Worm (Caenorhabditis elegans) whole organism, L4 larva: ENCODE results near the gene K10D11.4.
A peak's percentile ranks its signal among the peaks of the same experiment; 100 is the strongest.

Source experiments
- F49E8.2 ChIP-seq: sonication (generic microtip); optimal IDR thresholded peaks from 2 replicates; lab custom pipeline; 2016; ENCODE audit warnings: missing compliant biosample characterization, mild to moderate bottlenecking, missing genetic modification characterization, borderline replicate concordance
- Y5F2A.4 ChIP-seq: fragments of 200-800 bp; sonication (Bioruptor generic); optimal IDR thresholded peaks from 2 replicates; lab custom pipeline; 2018; ENCODE audit warnings: mild to moderate bottlenecking, missing genetic modification characterization, missing compliant biosample characterization
- ceh-20 ChIP-seq: fragments of 200-800 bp; sonication (Bioruptor generic); IDR thresholded peaks from 2 replicates; pipeline ENCODE4 v1.3.6; 2022; ENCODE audit warnings: missing genetic modification reagents, missing genetic modification characterization, missing compliant biosample characterization
- ceh-82 ChIP-seq: sonication (generic microtip); optimal IDR thresholded peaks from 2 replicates; lab custom pipeline; 2017; ENCODE audit warnings: missing biosample characterization, missing genetic modification characterization
- daf-12 ChIP-seq: fragments of 150-350 bp; optimal IDR thresholded peaks from 2 replicates; lab custom pipeline; 2014; ENCODE audit warnings: missing biosample characterization, missing genetic modification reagents, missing genetic modification characterization
- hif-1 ChIP-seq, 2 experiments: sonication (generic microtip); optimal IDR thresholded peaks; 2 replicates each; lab custom pipeline; 2016 to 2017; ENCODE audit warnings: missing compliant biosample characterization in 2 of 2, missing genetic modification characterization in 2 of 2, missing genetic modification reagents in 2 of 2, missing genotype in 2 of 2, mild to moderate bottlenecking in 1 of 2
- lin-38 ChIP-seq: fragments of 200-800 bp; sonication (Bioruptor generic); IDR thresholded peaks from 2 replicates; pipeline ENCODE4 v1.3.6; 2022; ENCODE audit warnings: missing genetic modification reagents, missing genetic modification characterization, missing compliant biosample characterization
- nhr-11 ChIP-seq: fragments of 150-350 bp; optimal IDR thresholded peaks from 2 replicates; lab custom pipeline; 2014; ENCODE audit warnings: missing biosample characterization, missing genetic modification characterization
- nhr-42 ChIP-seq: fragments of 200-800 bp; sonication (Bioruptor generic); IDR thresholded peaks from 2 replicates; pipeline ENCODE4 v1.3.6; 2022; ENCODE audit warnings: missing genetic modification characterization, missing compliant biosample characterization
- nhr-77 ChIP-seq: fragments of 150-350 bp; optimal IDR thresholded peaks from 2 replicates; lab custom pipeline; 2014; ENCODE audit warnings: missing biosample characterization, missing genetic modification characterization
- pqm-1 ChIP-seq: sonication (generic microtip); optimal IDR thresholded peaks from 2 replicates; lab custom pipeline; 2017; ENCODE audit warnings: missing biosample characterization, missing genetic modification characterization
- snpc-4 ChIP-seq: fragments of 150-350 bp; optimal IDR thresholded peaks from 2 replicates; lab custom pipeline; 2014; ENCODE audit warnings: missing biosample characterization, missing genetic modification characterization
- spr-3 ChIP-seq: fragments of 200-800 bp; sonication (Bioruptor generic); optimal IDR thresholded peaks from 2 replicates; lab custom pipeline; 2018; ENCODE audit warnings: mild to moderate bottlenecking, missing genetic modification characterization, missing compliant biosample characterization
- unc-62 ChIP-seq, 3 experiments: fragments of 150-350 bp in 1 of 3; sonication (generic microtip); optimal IDR thresholded peaks in 2 of 3; peaks in 1 of 3; 1 replicate in 1 of 3; 2 replicates in 2 of 3; lab custom pipeline; 2014 to 2017; ENCODE audit warnings: missing biosample characterization in 3 of 3, missing genetic modification characterization in 3 of 3, missing genetic modification reagents in 3 of 3, missing genotype in 1 of 3

- no peak for TF ChIP-seq unc-62 (GFP tag; optimal IDR thresholded peaks at IDR 0.05 in 1 of 2; lab: Kevin White, UChicago)
- TF ChIP-seq unc-62 (tag; optimal IDR thresholded peaks at IDR 0.05; lab: Kevin White, UChicago) = no peak
- TF ChIP-seq ceh-20 (GFP tag; lab: Robert Waterston, UW) = no peak
- TF ChIP-seq ceh-82 (tag; lab: Kevin White, UChicago) = no peak
- no peak for TF ChIP-seq hif-1 (tag; optimal IDR thresholded peaks at IDR 0.05; lab: Kevin White, UChicago)
- no peak for TF ChIP-seq Y5F2A.4
- TF ChIP-seq nhr-77 = no peak
- no peak for TF ChIP-seq snpc-4 (tag; lab: Kevin White, UChicago)
- no peak for TF ChIP-seq F49E8.2
- peak; percentile 84 for TF ChIP-seq pqm-1 (tag; lab: Kevin White, UChicago)
- no peak for TF ChIP-seq spr-3
- no peak for TF ChIP-seq nhr-42 (GFP tag; lab: Robert Waterston, UW)
- TF ChIP-seq lin-38 (GFP tag; lab: Robert Waterston, UW) = no peak
- TF ChIP-seq nhr-11 (tag; lab: Kevin White, UChicago) = no peak
- no peak for TF ChIP-seq daf-12 (tag; lab: Kevin White, UChicago)
These were observed 31.7 kb downstream of the K10D11.4 start, which contains the start of gene F55G11.8 for ce11 chrIV:12962564-12962963.
